Fruit fly (Drosophila melanogaster): ENCODE results near the gene GCC185.
A peak's percentile ranks its signal among the peaks of the same experiment; 100 is the strongest.

- TF ChIP-seq Ets98B (GFP tag; IDR thresholded peaks at IDR 0.05), result no peak; the same call in 1 of the 2 replicates
- no peak for TF ChIP-seq fd96Ca (GFP tag; IDR thresholded peaks at IDR 0.05)
- peak; percentile 74 for TF ChIP-seq CG15710 (tag; optimal IDR thresholded peaks at IDR 0.05)
- peak; percentile 54 for TF ChIP-seq CG34367 (tag; optimal IDR thresholded peaks at IDR 0.05)
- TF ChIP-seq CG4496 (GFP tag; IDR thresholded peaks at IDR 0.05), result peak; percentile 54; the same call in 1 of the 3 replicates
- no peak for TF ChIP-seq Pif1A (GFP tag; optimal IDR thresholded peaks at IDR 0.05)
- peak; percentile 82 for TF ChIP-seq CG8159 (tag; optimal IDR thresholded peaks at IDR 0.05)
These were observed at the start of gene GCC185, which contains the start of gene KLHL18 for dm6 chr3R:12010202-12010824.
